Fruit fly (Drosophila melanogaster) whole organism, pupa: ENCODE measurements around the gene Mcm5.
A peak's percentile ranks its signal among the peaks of the same experiment; 100 is the strongest.

Experiments
- CG10348 ChIP-seq: fragments of 200-800 bp; sonication (Bioruptor generic); IDR thresholded peaks from 2 replicates; pipeline ENCODE4 v1.3.6; 2022; ENCODE audit warnings: missing biosample characterization, missing genetic modification characterization
- CG12605 ChIP-seq: fragments of 200-800 bp; sonication (Bioruptor generic); IDR thresholded peaks from 2 replicates; pipeline ENCODE4 v1.3.6; 2022; ENCODE audit warnings: missing biosample characterization, missing genetic modification characterization
- CG13204 ChIP-seq: fragments of 200-800 bp; sonication (Bioruptor generic); optimal IDR thresholded peaks from 2 replicates; lab custom pipeline; 2018; ENCODE audit warnings: missing biosample characterization, mild to moderate bottlenecking, missing genetic modification characterization, moderate library complexity
- CG14655 ChIP-seq: fragments of 200-800 bp; sonication (Bioruptor generic); optimal IDR thresholded peaks from 3 replicates; lab custom pipeline; 2017; ENCODE audit warnings: mild to moderate bottlenecking, missing biosample characterization, missing genetic modification reagents, missing genetic modification characterization
- CG15710 ChIP-seq: fragments of 200-800 bp; sonication (Bioruptor generic); optimal IDR thresholded peaks from 2 replicates; lab custom pipeline; 2018; ENCODE audit warnings: missing biosample characterization, mild to moderate bottlenecking, missing genetic modification characterization, moderate library complexity
- CG17806 ChIP-seq: fragments of 200-800 bp; sonication (Bioruptor generic); optimal IDR thresholded peaks from 2 replicates; lab custom pipeline; 2018; ENCODE audit warnings: missing biosample characterization, mild to moderate bottlenecking, missing genetic modification characterization, moderate library complexity
- CG32121 ChIP-seq: fragments of 200-800 bp; sonication (Bioruptor generic); IDR thresholded peaks from 2 replicates; pipeline ENCODE4 v1.3.6; 2022; ENCODE audit warnings: missing biosample characterization, missing genetic modification characterization
- CG34367 ChIP-seq: fragments of 200-800 bp; sonication (Bioruptor generic); optimal IDR thresholded peaks from 2 replicates; lab custom pipeline; 2018; ENCODE audit warnings: missing biosample characterization, mild to moderate bottlenecking, missing genetic modification characterization
- CG4496 ChIP-seq: fragments of 200-800 bp; sonication (Bioruptor generic); IDR thresholded peaks from 3 replicates; pipeline ENCODE4 v1.3.6; 2022; ENCODE audit warnings: missing biosample characterization, missing genetic modification characterization
- CG8159 ChIP-seq: fragments of 200-800 bp; sonication (Bioruptor generic); optimal IDR thresholded peaks from 3 replicates; lab custom pipeline; 2018; ENCODE audit warnings: missing biosample characterization, mild to moderate bottlenecking, missing genetic modification characterization, moderate library complexity
- CG8301 ChIP-seq: fragments of 200-800 bp; sonication (Bioruptor generic); optimal IDR thresholded peaks from 2 replicates; lab custom pipeline; 2018; ENCODE audit warnings: missing biosample characterization, mild to moderate bottlenecking, missing genetic modification characterization
- CG9948 ChIP-seq: fragments of 200-800 bp; sonication (Bioruptor generic); optimal IDR thresholded peaks from 2 replicates; lab custom pipeline; 2018; ENCODE audit warnings: missing biosample characterization, mild to moderate bottlenecking, missing genetic modification characterization, moderate library complexity
- D1 ChIP-seq: fragments of 200-800 bp; sonication (Bioruptor generic); optimal IDR thresholded peaks from 2 replicates; lab custom pipeline; 2018; ENCODE audit warnings: missing biosample characterization, mild to moderate bottlenecking, missing genetic modification characterization, moderate library complexity
- EcR ChIP-seq: fragments of 200-800 bp; sonication (Bioruptor generic); optimal IDR thresholded peaks from 3 replicates; lab custom pipeline; 2019; ENCODE audit warnings: missing biosample characterization, missing genetic modification characterization, mild to moderate bottlenecking, moderate library complexity, missing genetic modification reagents
- Ets98B ChIP-seq: fragments of 200-800 bp; sonication (Bioruptor generic); IDR thresholded peaks from 2 replicates; pipeline ENCODE4 v1.3.6; 2022; ENCODE audit warnings: missing biosample characterization, missing genetic modification characterization
- Pif1A ChIP-seq: fragments of 200-800 bp; sonication (Bioruptor generic); optimal IDR thresholded peaks from 3 replicates; lab custom pipeline; 2016; ENCODE audit warnings: missing biosample characterization, missing genetic modification characterization
- Pif1B ChIP-seq: fragments of 200-800 bp; sonication (Bioruptor generic); optimal IDR thresholded peaks from 3 replicates; lab custom pipeline; 2016; ENCODE audit warnings: missing biosample characterization, missing genetic modification characterization
- Snoo ChIP-seq: fragments of 200-800 bp; sonication (Bioruptor generic); optimal IDR thresholded peaks from 3 replicates; lab custom pipeline; 2017; ENCODE audit warnings: missing biosample characterization, mild to moderate bottlenecking, missing genetic modification characterization, inconsistent platforms
- fd96Ca ChIP-seq: fragments of 200-800 bp; sonication (Bioruptor generic); IDR thresholded peaks from 3 replicates; pipeline ENCODE4 v1.3.6; 2022; ENCODE audit warnings: missing biosample characterization, missing genetic modification characterization
- gl ChIP-seq: fragments of 200-800 bp; sonication (Bioruptor generic); optimal IDR thresholded peaks from 2 replicates; lab custom pipeline; 2018; ENCODE audit warnings: missing biosample characterization, mild to moderate bottlenecking, missing genetic modification characterization
- rn ChIP-seq: fragments of 200-800 bp; sonication (Bioruptor generic); IDR thresholded peaks from 2 replicates; pipeline ENCODE4 v1.3.6; 2022; ENCODE audit warnings: missing biosample characterization, missing genetic modification characterization

Mcm5 gene

DNA sequence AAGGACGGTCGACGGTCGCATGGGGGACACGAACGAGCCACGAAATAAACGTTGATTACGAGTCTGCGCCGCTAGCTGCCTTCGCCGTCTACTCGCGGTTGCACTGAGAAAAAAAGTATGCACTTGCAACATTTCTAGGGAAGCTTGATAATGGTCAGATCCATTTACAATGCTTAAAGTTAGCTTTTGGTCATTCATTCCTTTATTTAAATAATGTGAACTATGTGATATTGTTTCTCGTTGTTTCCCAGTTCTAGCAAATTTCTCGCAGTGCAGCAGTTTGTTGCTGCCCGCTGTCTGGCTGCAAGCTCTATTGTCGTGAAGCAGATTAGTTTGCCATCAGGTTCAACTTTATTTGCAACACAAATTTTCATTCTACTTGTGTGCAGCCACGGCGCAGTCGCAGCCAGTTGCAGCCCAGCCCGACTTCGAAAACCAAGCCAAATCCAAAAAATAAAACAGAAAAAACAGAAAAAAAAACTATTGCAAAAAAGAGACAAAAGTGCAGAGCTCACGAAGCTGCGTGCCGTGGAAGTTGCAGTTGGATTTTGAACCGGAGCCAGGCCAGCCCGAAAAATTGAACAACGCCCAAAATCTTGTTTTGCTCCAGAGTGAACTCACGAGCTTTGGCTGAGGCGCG lies 44.3 kb downstream of the Mcm5 start:
- peak; percentile 37 for TF ChIP-seq CG13204 (GFP tag; lab: Kevin White, UChicago)
- TF ChIP-seq gl (tag; lab: Kevin White, UChicago): peak; percentile 91
- TF ChIP-seq CG4496: peak; percentile 96
- peak; percentile 72 for TF ChIP-seq D1 (tag; lab: Kevin White, UChicago)
- peak; percentile 96 for TF ChIP-seq CG8301 (tag; lab: Kevin White, UChicago)
- peak; percentile 62 for TF ChIP-seq CG34367 (tag; lab: Kevin White, UChicago)
- TF ChIP-seq CG10348 (GFP tag; lab: Robert Waterston, UW): peak; percentile 38; the same call in 1 of the 2 replicates
- peak; percentile 90 for TF ChIP-seq Ets98B
- TF ChIP-seq CG12605 (GFP tag; lab: Robert Waterston, UW): peak; percentile 77
- peak; percentile 92 for TF ChIP-seq Pif1A
- TF ChIP-seq CG14655 (GFP tag; lab: Kevin White, UChicago): peak; percentile 96
- peak; percentile 94 for TF ChIP-seq CG17806
- peak; percentile 97 for TF ChIP-seq fd96Ca (GFP tag; lab: Robert Waterston, UW)
- TF ChIP-seq rn (GFP tag; lab: Robert Waterston, UW): peak; percentile 79
- peak; percentile 88 for TF ChIP-seq Pif1B (GFP tag; lab: Kevin White, UChicago)
- TF ChIP-seq CG32121 (GFP tag; lab: Robert Waterston, UW): peak; percentile 93
- TF ChIP-seq EcR (GFP tag; lab: Kevin White, UChicago): no peak
- peak; percentile 27 for TF ChIP-seq Snoo (tag; lab: Kevin White, UChicago)
- TF ChIP-seq CG15710: peak; percentile 73
- TF ChIP-seq CG9948: peak; percentile 89
- TF ChIP-seq CG8159 (tag; lab: Kevin White, UChicago): peak; percentile 91

- TF ChIP-seq CG12605 (GFP tag; lab: Robert Waterston, UW) (peak; percentile 96), CG13204 (GFP tag; lab: Kevin White, UChicago) (peak; percentile 96), CG17806 (peak; percentile 94), CG8301 (tag; lab: Kevin White, UChicago) (peak; percentile 96), D1 (tag; lab: Kevin White, UChicago) (peak; percentile 68), CG4496 (peak; percentile 97), CG14655 (GFP tag; lab: Kevin White, UChicago) (peak; percentile 96), CG34367 (tag; lab: Kevin White, UChicago) (peak; percentile 95), Pif1B (GFP tag; lab: Kevin White, UChicago) (peak; percentile 96), rn (GFP tag; lab: Robert Waterston, UW) (peak; percentile 92), CG9948 (peak; percentile 94), Pif1A (peak; percentile 96), CG10348 (GFP tag; lab: Robert Waterston, UW) (peak; percentile 75), CG32121 (GFP tag; lab: Robert Waterston, UW) (peak; percentile 93), Snoo (tag; lab: Kevin White, UChicago) (peak; percentile 96), CG15710 (peak; percentile 94), gl (tag; lab: Kevin White, UChicago) (peak; percentile 92), Ets98B (peak; percentile 96), EcR (GFP tag; lab: Kevin White, UChicago) (peak; percentile 67), CG8159 (tag; lab: Kevin White, UChicago) (peak; percentile 93), fd96Ca (GFP tag; lab: Robert Waterston, UW) (peak; percentile 97)
- TF ChIP-seq, all 21 proteins: peak for 21
These were observed 46.6 kb downstream of the Mcm5 start for dm6 chr3R:10834893-10835292.

DNA sequence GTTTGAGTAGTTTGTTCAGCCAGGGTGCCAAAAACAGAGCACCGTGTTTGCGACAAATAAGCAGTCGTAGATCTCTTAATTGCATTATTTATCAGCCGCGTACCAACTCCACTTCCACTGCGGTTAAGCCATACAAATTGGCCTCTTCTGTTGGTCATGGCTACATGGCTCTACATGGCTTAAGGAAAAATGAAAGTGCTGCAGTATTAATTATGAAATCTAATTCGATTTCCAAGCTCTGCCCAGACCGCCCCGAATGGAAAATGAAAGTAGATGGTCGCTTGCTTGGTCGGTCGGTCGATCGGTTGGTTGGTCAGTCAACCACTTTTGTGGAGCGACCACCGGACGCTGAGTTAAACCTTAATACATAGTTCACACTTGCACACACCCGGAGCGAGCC lies 48.6 kb downstream of the Mcm5 start:
- TF ChIP-seq Snoo (tag; lab: Kevin White, UChicago): no peak
- TF ChIP-seq CG4496: no peak
- no peak for TF ChIP-seq CG17806
- TF ChIP-seq CG14655 (GFP tag; lab: Kevin White, UChicago): no peak
- no peak for TF ChIP-seq Pif1A
- no peak for TF ChIP-seq gl (tag; lab: Kevin White, UChicago)
- TF ChIP-seq CG9948: no peak
- no peak for TF ChIP-seq CG15710
- TF ChIP-seq CG12605 (GFP tag; lab: Robert Waterston, UW): no peak
- no peak for TF ChIP-seq D1 (tag; lab: Kevin White, UChicago)
- no peak for TF ChIP-seq CG32121 (GFP tag; lab: Robert Waterston, UW)
- TF ChIP-seq CG8159 (tag; lab: Kevin White, UChicago): no peak
- TF ChIP-seq CG8301 (tag; lab: Kevin White, UChicago): no peak
- no peak for TF ChIP-seq EcR (GFP tag; lab: Kevin White, UChicago)
- TF ChIP-seq Pif1B (GFP tag; lab: Kevin White, UChicago): no peak
- no peak for TF ChIP-seq Ets98B
- no peak for TF ChIP-seq rn (GFP tag; lab: Robert Waterston, UW)
- no peak for TF ChIP-seq CG34367 (tag; lab: Kevin White, UChicago)
- TF ChIP-seq, all 21 proteins: peak for 0
